Worm (Caenorhabditis elegans) whole organism, L4/young adult: ENCODE results near the gene shw-3.

Source experiments
- W03F9.2 ChIP-seq: fragments of 150-350 bp; optimal IDR thresholded peaks from 2 replicates; lab custom pipeline; 2014; ENCODE audit warnings: missing biosample characterization, missing genetic modification characterization
- dao-5 ChIP-seq: sonication (generic microtip); optimal IDR thresholded peaks from 2 replicates; lab custom pipeline; 2016; ENCODE audit warnings: missing genotype, missing genetic modification characterization, moderate library complexity, missing compliant biosample characterization
- him-1 ChIP-seq: sonication (generic microtip); optimal IDR thresholded peaks from 2 replicates; lab custom pipeline; 2016; ENCODE audit warnings: missing genotype, missing genetic modification reagents, missing genetic modification characterization, missing compliant biosample characterization

The shw-3 gene

ce11 chrV:12987061-12987460 is at the start of gene shw-3:
Gene shw-3 (minus strand): TSS chrV:12987161.
- no peak for TF ChIP-seq W03F9.2 (tag; lab: Kevin White, UChicago)
- TF ChIP-seq him-1 (tag; lab: Kevin White, UChicago), result no peak
- TF ChIP-seq dao-5, result no peak

DNA sequence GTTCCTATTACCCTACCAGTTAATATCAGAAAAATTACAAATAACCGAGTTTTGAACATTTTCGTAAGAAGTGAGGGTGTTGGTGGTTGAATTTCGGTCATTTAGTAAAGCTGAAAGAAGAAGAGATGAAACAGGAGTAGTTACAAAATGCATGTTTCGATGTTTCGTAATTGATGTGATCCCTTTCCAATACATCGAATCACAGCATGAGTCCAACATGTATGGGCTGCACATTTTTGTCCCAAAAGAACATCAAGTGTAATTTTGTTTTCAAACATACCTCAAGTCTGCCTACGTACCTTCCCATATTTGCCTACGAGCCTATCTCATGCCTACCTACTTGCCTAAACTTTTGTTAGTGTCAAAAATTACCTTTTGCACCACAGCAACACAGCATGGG is 49.5 kb upstream of the shw-3 start, which contains the start of gene W07G4.2:
Gene W07G4.2 (minus strand): TSS at position 101 of the 400 bp plus-strand sequence.
- TF ChIP-seq dao-5 (no peak), W03F9.2 (tag; lab: Kevin White, UChicago) (no peak), him-1 (tag; lab: Kevin White, UChicago) (no peak)

DNA sequence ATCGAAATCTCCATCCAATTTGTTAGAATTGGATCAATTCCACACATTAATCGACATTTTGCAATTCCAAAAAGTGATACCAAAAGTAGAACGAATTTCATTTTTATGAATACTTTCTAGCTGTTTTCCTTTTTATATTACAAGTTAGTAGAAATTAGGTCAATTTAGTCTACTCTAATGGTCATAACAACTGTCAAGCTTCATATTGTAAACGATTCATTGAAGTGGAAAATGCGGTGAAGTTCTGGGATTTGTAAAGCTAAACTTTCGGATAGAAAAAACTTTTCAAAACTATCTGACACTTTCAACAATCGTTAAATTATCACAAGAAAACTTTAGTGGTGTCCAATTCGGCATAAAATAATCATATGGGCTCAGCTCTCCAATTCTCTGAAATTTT is 47.6 kb upstream of the shw-3 start, which contains the start of gene W07G4.7:
Gene W07G4.7 (minus strand): TSS at position 101 of the 400 bp plus-strand sequence.
- TF ChIP-seq W03F9.2 (tag; lab: Kevin White, UChicago) (no peak), dao-5 (no peak), him-1 (tag; lab: Kevin White, UChicago) (no peak)

DNA sequence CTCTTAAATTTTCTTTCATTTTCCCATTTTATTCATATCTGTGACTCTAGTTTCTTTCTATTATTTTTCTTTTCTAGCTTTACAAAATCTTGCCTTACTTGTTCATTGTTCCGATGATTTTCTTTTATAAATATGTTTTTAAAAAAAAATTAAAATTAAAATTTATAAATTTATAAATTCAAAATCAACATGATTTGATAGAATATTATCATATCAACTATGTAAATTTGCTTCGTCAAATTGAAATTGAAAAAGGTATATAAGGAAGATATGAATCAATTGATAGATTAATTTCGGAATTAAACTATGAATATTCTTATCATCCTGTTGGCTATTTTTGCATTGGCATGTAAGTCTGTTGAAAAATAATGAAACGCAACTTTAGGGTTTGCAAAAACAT is 46.3 kb upstream of the shw-3 start, which contains the start of gene W07G4.1:
Gene W07G4.1 (plus strand): TSS at position 301 of the 400 bp plus-strand sequence.
- no peak for TF ChIP-seq W03F9.2 (tag; lab: Kevin White, UChicago)

DNA sequence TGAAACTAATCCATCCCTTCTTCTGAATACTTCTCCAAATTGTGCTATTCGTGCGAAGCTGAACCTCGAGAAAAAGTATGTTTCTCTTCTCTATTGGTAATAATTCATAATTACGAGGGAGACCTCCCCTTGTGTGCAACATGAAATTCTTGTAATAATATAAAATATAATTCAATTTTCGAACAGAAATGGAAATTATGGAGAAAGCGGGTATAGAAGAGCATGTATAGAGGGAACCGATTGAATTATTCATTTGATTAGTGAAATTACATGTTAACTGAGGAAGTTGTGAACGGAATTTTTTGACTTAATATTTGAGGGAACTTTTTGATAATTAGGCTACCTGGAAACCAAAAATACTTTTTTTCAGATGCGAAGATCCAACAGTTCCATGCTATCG is 41.9 kb upstream of the shw-3 start:
- TF ChIP-seq him-1 (tag; lab: Kevin White, UChicago) (no peak), dao-5 (no peak), W03F9.2 (tag; lab: Kevin White, UChicago) (no peak)

DNA sequence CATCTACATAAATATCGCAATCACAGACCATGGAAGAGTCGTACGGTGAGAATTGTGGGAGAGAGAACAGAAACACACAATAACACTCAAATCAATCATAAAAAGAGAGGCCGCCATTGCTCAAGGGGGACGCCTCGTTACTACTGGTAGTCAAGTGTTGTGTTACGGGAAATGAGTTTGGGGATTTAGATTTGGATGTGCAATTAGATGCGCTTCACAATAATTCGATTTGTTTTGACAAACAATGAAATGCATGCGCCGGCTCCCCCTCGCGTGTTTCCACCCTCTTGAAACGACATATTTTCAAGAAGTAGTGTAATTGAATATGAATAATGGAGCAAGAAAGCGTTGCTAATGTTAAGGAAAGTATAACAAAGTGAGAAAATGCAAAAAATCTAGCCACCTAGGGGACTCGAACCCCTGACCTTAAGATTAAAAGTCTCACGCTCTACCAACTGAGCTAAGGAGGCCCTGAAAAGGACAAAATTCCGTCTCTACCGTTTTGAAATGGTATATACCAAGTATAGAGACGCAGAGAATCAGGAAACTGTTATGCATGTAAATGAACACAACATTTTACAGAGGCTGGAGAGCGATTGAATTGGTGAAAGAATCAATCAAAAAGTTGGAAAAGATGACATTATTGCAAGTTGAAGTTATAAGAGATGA is 39.8 kb upstream of the shw-3 start:
- TF ChIP-seq him-1 (tag; lab: Kevin White, UChicago) (no peak), dao-5 (no peak), W03F9.2 (tag; lab: Kevin White, UChicago) (no peak)

- TF ChIP-seq dao-5, result no peak
- no peak for TF ChIP-seq W03F9.2 (tag; lab: Kevin White, UChicago)
- no peak for TF ChIP-seq him-1 (tag; lab: Kevin White, UChicago)
Measured at ce11 chrV:13025283-13025682, 38.3 kb upstream of the shw-3 start.

- TF ChIP-seq him-1 (tag; lab: Kevin White, UChicago) (no peak), dao-5 (no peak), W03F9.2 (tag; lab: Kevin White, UChicago) (no peak)
Measured at ce11 chrV:13024499-13024898, 37.5 kb upstream of the shw-3 start.

ce11 chrV:13022265-13022664 is 35.3 kb upstream of the shw-3 start:
- TF ChIP-seq W03F9.2 (tag; lab: Kevin White, UChicago), result no peak
- TF ChIP-seq him-1 (tag; lab: Kevin White, UChicago), result no peak
- no peak for TF ChIP-seq dao-5

ce11 chrV:13021540-13021939 is 34.6 kb upstream of the shw-3 start:
- TF ChIP-seq dao-5, result no peak
- TF ChIP-seq W03F9.2 (tag; lab: Kevin White, UChicago), result no peak
- no peak for TF ChIP-seq him-1 (tag; lab: Kevin White, UChicago)

- TF ChIP-seq W03F9.2 (tag; lab: Kevin White, UChicago) (no peak), him-1 (tag; lab: Kevin White, UChicago) (no peak), dao-5 (no peak)
Measured at ce11 chrV:13020638-13021037, 33.7 kb upstream of the shw-3 start.

- no peak for TF ChIP-seq W03F9.2 (tag; lab: Kevin White, UChicago)
- TF ChIP-seq dao-5, result no peak
- no peak for TF ChIP-seq him-1 (tag; lab: Kevin White, UChicago)
Measured at ce11 chrV:13020014-13020413, 33.1 kb upstream of the shw-3 start.

- TF ChIP-seq dao-5 (no peak), W03F9.2 (tag; lab: Kevin White, UChicago) (no peak), him-1 (tag; lab: Kevin White, UChicago) (no peak)
Measured at ce11 chrV:13018761-13019160, 31.8 kb upstream of the shw-3 start, which contains the start of gene fmi-1. Gene fmi-1 (plus strand): TSS chrV:13019061.

DNA sequence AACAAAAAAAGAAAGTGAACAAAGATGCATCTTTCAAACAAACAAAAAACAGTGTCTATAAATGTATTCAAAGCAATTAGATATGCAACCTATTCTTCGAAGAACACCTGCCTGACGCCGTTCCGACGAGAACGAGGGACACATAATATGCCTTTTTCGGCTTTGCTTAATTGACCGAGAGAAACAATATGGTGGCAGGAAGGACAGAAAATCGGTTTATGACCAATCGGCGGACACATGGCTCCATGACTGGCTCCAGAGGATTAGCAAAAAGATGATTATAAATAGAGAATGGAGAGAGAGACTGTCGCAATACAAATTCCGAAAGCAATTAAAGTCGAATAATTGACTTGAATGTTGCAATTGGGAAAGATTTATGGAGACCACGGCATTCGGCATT is 31.3 kb upstream of the shw-3 start:
- no peak for TF ChIP-seq W03F9.2 (tag; lab: Kevin White, UChicago)
- no peak for TF ChIP-seq him-1 (tag; lab: Kevin White, UChicago)
- no peak for TF ChIP-seq dao-5

- no peak for TF ChIP-seq dao-5
- TF ChIP-seq him-1 (tag; lab: Kevin White, UChicago), result no peak
- TF ChIP-seq W03F9.2 (tag; lab: Kevin White, UChicago), result no peak
Measured at ce11 chrV:13013844-13014243, 26.9 kb upstream of the shw-3 start, which contains the start of gene F15B9.6. Gene F15B9.6 (plus strand): TSS chrV:13014144.
